Worm (Caenorhabditis elegans) whole organism, L3 larva: Measurements from ENCODE around the gene C35A5.6.
A peak's percentile ranks its signal among the peaks of the same experiment; 100 is the strongest.

Source experiments
- ZK546.5 ChIP-seq: sonication (generic microtip); optimal IDR thresholded peaks from 2 replicates; lab custom pipeline; 2017; ENCODE audit warnings: missing biosample characterization, missing genetic modification characterization
- ama-1 ChIP-seq: fragments of 150-350 bp; optimal IDR thresholded peaks from 2 replicates; lab custom pipeline; 2018
- ceh-16 ChIP-seq: sonication (generic microtip); optimal IDR thresholded peaks from 2 replicates; lab custom pipeline; 2017; ENCODE audit warnings: missing biosample characterization, missing genetic modification characterization
- ceh-82 ChIP-seq: fragments of 150-350 bp; optimal IDR thresholded peaks from 2 replicates; lab custom pipeline; 2014; ENCODE audit warnings: missing biosample characterization, missing genetic modification characterization
- daf-12 ChIP-seq: fragments of 150-350 bp; optimal IDR thresholded peaks from 2 replicates; lab custom pipeline; 2014; ENCODE audit warnings: missing biosample characterization, missing genetic modification reagents, missing genetic modification characterization
- egl-27 ChIP-seq: sonication (generic microtip); optimal IDR thresholded peaks from 4 replicates; lab custom pipeline; 2017; ENCODE audit warnings: missing biosample characterization, missing genetic modification reagents, missing genetic modification characterization
- egl-5 ChIP-seq: fragments of 150-350 bp; optimal IDR thresholded peaks from 2 replicates; lab custom pipeline; 2017; ENCODE audit warnings: missing biosample characterization, missing genetic modification reagents, missing genetic modification characterization, inconsistent platforms
- elt-1 ChIP-seq: fragments of 150-350 bp; optimal IDR thresholded peaks from 2 replicates; lab custom pipeline; 2014; ENCODE audit warnings: missing biosample characterization, missing genetic modification characterization
- elt-2 ChIP-seq: sonication (generic microtip); optimal IDR thresholded peaks from 2 replicates; lab custom pipeline; 2016; ENCODE audit warnings: missing genetic modification reagents, mild to moderate bottlenecking, missing genetic modification characterization, missing compliant biosample characterization
- elt-3 ChIP-seq, 3 experiments: fragments of 150-350 bp in 1 of 3; sonication (generic microtip) in 2 of 3; optimal IDR thresholded peaks; 2 replicates in 2 of 3; 4 replicates in 1 of 3; lab custom pipeline; 2014 to 2017; ENCODE audit warnings: missing biosample characterization in 3 of 3, missing genetic modification characterization in 3 of 3
- eor-1 ChIP-seq, 2 experiments: fragments of 150-350 bp; optimal IDR thresholded peaks; 2 replicates each; lab custom pipeline; 2014 to 2018; ENCODE audit warnings: missing biosample characterization in 2 of 2, missing genetic modification characterization in 2 of 2
- fkh-10 ChIP-seq: sonication (generic microtip); optimal IDR thresholded peaks from 2 replicates; lab custom pipeline; 2017; ENCODE audit warnings: missing biosample characterization, missing genetic modification reagents, missing genetic modification characterization
- fkh-2 ChIP-seq: fragments of 150-350 bp; optimal IDR thresholded peaks from 2 replicates; lab custom pipeline; 2014; ENCODE audit warnings: missing biosample characterization, missing genetic modification reagents, missing genetic modification characterization
- hmg-11 ChIP-seq: sonication (generic microtip); optimal IDR thresholded peaks from 2 replicates; lab custom pipeline; 2016; ENCODE audit warnings: missing genetic modification characterization, missing compliant biosample characterization
- jun-1 ChIP-seq: fragments of 150-350 bp; optimal IDR thresholded peaks from 2 replicates; lab custom pipeline; 2014; ENCODE audit warnings: missing biosample characterization, missing genetic modification reagents, missing genetic modification characterization
- lsy-12 ChIP-seq: sonication (generic microtip); optimal IDR thresholded peaks from 2 replicates; lab custom pipeline; 2016; ENCODE audit warnings: mild to moderate bottlenecking, missing genetic modification characterization, missing compliant biosample characterization
- mml-1 ChIP-seq: fragments of 150-350 bp; sonication (generic microtip); optimal IDR thresholded peaks from 3 replicates; lab custom pipeline; 2014; ENCODE audit warnings: missing biosample characterization, missing genetic modification characterization
- nfya-1 ChIP-seq: sonication (generic microtip); optimal IDR thresholded peaks from 2 replicates; lab custom pipeline; 2017; ENCODE audit warnings: missing genetic modification characterization, mild to moderate bottlenecking, missing compliant biosample characterization, antibody characterized with exemption, moderate library complexity; ENCODE audit not compliant: insufficient read depth
- nhr-11 ChIP-seq: fragments of 150-350 bp; optimal IDR thresholded peaks from 2 replicates; lab custom pipeline; 2014; ENCODE audit warnings: missing biosample characterization, missing genetic modification characterization
- nhr-12 ChIP-seq: fragments of 150-350 bp; optimal IDR thresholded peaks from 2 replicates; lab custom pipeline; 2014; ENCODE audit warnings: missing biosample characterization, missing genetic modification characterization
- nhr-23 ChIP-seq: fragments of 150-350 bp; optimal IDR thresholded peaks from 2 replicates; lab custom pipeline; 2014; ENCODE audit warnings: missing biosample characterization, missing genetic modification reagents, missing genetic modification characterization
- nhr-25 ChIP-seq: sonication (generic microtip); optimal IDR thresholded peaks from 2 replicates; lab custom pipeline; 2017; ENCODE audit warnings: missing biosample characterization, missing genetic modification characterization
- nhr-43 ChIP-seq: sonication (generic microtip); optimal IDR thresholded peaks from 2 replicates; lab custom pipeline; 2016; ENCODE audit warnings: mild to moderate bottlenecking, missing genetic modification characterization, missing compliant biosample characterization; ENCODE audit not compliant: poor library complexity, severe bottlenecking
- nhr-76 ChIP-seq: fragments of 150-350 bp; sonication (generic microtip); optimal IDR thresholded peaks from 5 replicates; lab custom pipeline; 2014; ENCODE audit warnings: missing biosample characterization, missing genetic modification characterization
- nhr-77 ChIP-seq: fragments of 150-350 bp; optimal IDR thresholded peaks from 2 replicates; lab custom pipeline; 2014; ENCODE audit warnings: missing biosample characterization, missing genetic modification characterization
- pha-4 ChIP-seq: fragments of 150-350 bp; optimal IDR thresholded peaks from 2 replicates; lab custom pipeline; 2014; ENCODE audit warnings: missing biosample characterization, missing genetic modification reagents, missing genetic modification characterization
- sea-2 ChIP-seq: fragments of 150-350 bp; sonication (generic microtip); optimal IDR thresholded peaks from 4 replicates; lab custom pipeline; 2014; ENCODE audit warnings: missing biosample characterization, missing genetic modification reagents, missing genetic modification characterization
- skn-1 ChIP-seq: fragments of 150-350 bp; optimal IDR thresholded peaks from 2 replicates; lab custom pipeline; 2014; ENCODE audit warnings: missing biosample characterization, missing genetic modification characterization
- snpc-4 ChIP-seq: fragments of 150-350 bp; optimal IDR thresholded peaks from 2 replicates; lab custom pipeline; 2014; ENCODE audit warnings: missing biosample characterization, missing genetic modification characterization
- unc-62 ChIP-seq: fragments of 150-350 bp; sonication (generic microtip); optimal IDR thresholded peaks from 4 replicates; lab custom pipeline; 2014; ENCODE audit warnings: missing biosample characterization, missing genetic modification reagents, missing genetic modification characterization
- ztf-11 ChIP-seq: fragments of 150-350 bp; optimal IDR thresholded peaks from 2 replicates; lab custom pipeline; 2014; ENCODE audit warnings: missing biosample characterization, missing genetic modification characterization

The C35A5.6 gene

ce11 chrV:10555239-10555638, 46.3 kb downstream of the C35A5.6 start, which contains the start of gene F32G8.3:
Gene F32G8.3, minus strand, starts transcription at chrV:10555339.
- TF ChIP-seq egl-5 (tag; lab: Kevin White, UChicago): no peak
- no peak for TF ChIP-seq ceh-82 (tag; lab: Kevin White, UChicago)
- TF ChIP-seq eor-1 (tag; optimal IDR thresholded peaks at IDR 0.05; lab: Kevin White, UChicago): no peak
- no peak for TF ChIP-seq nhr-76 (tag; lab: Kevin White, UChicago)
- no peak for TF ChIP-seq nhr-43 (tag; lab: Kevin White, UChicago)
- no peak for TF ChIP-seq ztf-11
- TF ChIP-seq ZK546.5: no peak
- TF ChIP-seq sea-2 (GFP tag; lab: Kevin White, UChicago): no peak
- TF ChIP-seq nhr-11 (tag; lab: Kevin White, UChicago): no peak
- TF ChIP-seq unc-62 (GFP tag; lab: Kevin White, UChicago): no peak
- TF ChIP-seq elt-1 (tag; lab: Kevin White, UChicago): no peak
- TF ChIP-seq lsy-12 (tag; lab: Kevin White, UChicago): no peak

ce11 chrV:10556362-10556761, 47.4 kb downstream of the C35A5.6 start:
- TF ChIP-seq snpc-4 (tag; lab: Kevin White, UChicago): no peak
- TF ChIP-seq egl-27 (tag; lab: Kevin White, UChicago): no peak
- TF ChIP-seq unc-62 (GFP tag; lab: Kevin White, UChicago): no peak
- TF ChIP-seq mml-1 (tag; lab: Kevin White, UChicago): no peak
- TF ChIP-seq pha-4: no peak
- no peak for TF ChIP-seq ZK546.5
- no peak for TF ChIP-seq hmg-11
- TF ChIP-seq nfya-1 (tag; lab: Kevin White, UChicago): no peak
- no peak for TF ChIP-seq sea-2 (GFP tag; lab: Kevin White, UChicago)
- no peak for TF ChIP-seq jun-1
- TF ChIP-seq, all 47 proteins: peak for 0

ce11 chrV:10557094-10557493, 48.2 kb downstream of the C35A5.6 start:
- TF ChIP-seq elt-3 (tag; optimal IDR thresholded peaks at IDR 0.05; lab: Kevin White, UChicago): peak in 1 of 3 experiments; percentile 55
- TF ChIP-seq nhr-23 (tag; lab: Kevin White, UChicago): peak; percentile 40
- TF ChIP-seq nhr-77: no peak
- TF ChIP-seq nhr-12 (tag; lab: Kevin White, UChicago): no peak
- TF ChIP-seq nhr-25 (tag; lab: Kevin White, UChicago): peak; percentile 24

ce11 chrV:10557676-10558075, 48.7 kb downstream of the C35A5.6 start, which contains the start of gene best-14:
Gene best-14, plus strand, starts transcription at chrV:10557976.
- TF ChIP-seq ceh-16 (tag; lab: Kevin White, UChicago) (no peak), ztf-11 (no peak), unc-62 (GFP tag; lab: Kevin White, UChicago) (no peak), fkh-10 (GFP tag; lab: Kevin White, UChicago) (no peak), pha-4 (no peak), ceh-82 (tag; lab: Kevin White, UChicago) (no peak), elt-2 (tag; lab: Kevin White, UChicago) (no peak), ama-1 (lab: Kevin White, UChicago) (no peak), nhr-43 (tag; lab: Kevin White, UChicago) (no peak), fkh-2 (tag; lab: Kevin White, UChicago) (no peak), nhr-12 (tag; lab: Kevin White, UChicago) (no peak), mml-1 (tag; lab: Kevin White, UChicago) (no peak), daf-12 (tag; lab: Kevin White, UChicago) (no peak), skn-1 (tag; lab: Kevin White, UChicago) (no peak)
- TF ChIP-seq, all 47 proteins: peak for 0
